Worm (Caenorhabditis elegans) whole organism, young adult: Measurements from ENCODE around the gene lgc-48.

Source experiments
- B0035.1 ChIP-seq: sonication (generic microtip); optimal IDR thresholded peaks from 2 replicates; lab custom pipeline; 2016; ENCODE audit warnings: missing genetic modification characterization, mild to moderate bottlenecking, missing compliant biosample characterization, missing genotype, missing genetic modification reagents
- B0261.1 ChIP-seq: sonication (generic microtip); optimal IDR thresholded peaks from 2 replicates; lab custom pipeline; 2016; ENCODE audit warnings: mild to moderate bottlenecking, missing genetic modification characterization, moderate library complexity, missing compliant biosample characterization
- C17E4.6 ChIP-seq: fragments of 200-800 bp; sonication (Bioruptor generic); IDR thresholded peaks from 2 replicates; pipeline ENCODE4 v1.3.6; 2022; ENCODE audit warnings: missing genetic modification reagents, missing genetic modification characterization, missing compliant biosample characterization
- F10E7.11 ChIP-seq: sonication (generic microtip); optimal IDR thresholded peaks from 2 replicates; lab custom pipeline; 2017; ENCODE audit warnings: mild to moderate bottlenecking, missing genetic modification characterization, moderate library complexity, missing compliant biosample characterization
- F52B5.7 ChIP-seq: sonication (generic microtip); optimal IDR thresholded peaks from 2 replicates; lab custom pipeline; 2016; ENCODE audit warnings: mild to moderate bottlenecking, missing genetic modification characterization, missing compliant biosample characterization
- F57A8.1 ChIP-seq: fragments of 200-800 bp; sonication (Bioruptor generic); optimal IDR thresholded peaks from 2 replicates; lab custom pipeline; 2018; ENCODE audit warnings: mild to moderate bottlenecking, missing genetic modification characterization, moderate library complexity, missing compliant biosample characterization
- K11D2.4 ChIP-seq: fragments of 200-800 bp; sonication (Bioruptor generic); IDR thresholded peaks from 2 replicates; pipeline ENCODE4 v1.3.6; 2022; ENCODE audit warnings: missing genetic modification reagents, missing genetic modification characterization, missing compliant biosample characterization
- K12H6.12 ChIP-seq: fragments of 200-800 bp; sonication (Bioruptor generic); optimal IDR thresholded peaks from 2 replicates; lab custom pipeline; 2018; ENCODE audit warnings: mild to moderate bottlenecking, missing genetic modification characterization, missing compliant biosample characterization
- T07F8.4 ChIP-seq: sonication (generic microtip); optimal IDR thresholded peaks from 2 replicates; lab custom pipeline; 2016; ENCODE audit warnings: mild to moderate bottlenecking, missing genetic modification characterization, moderate library complexity, missing compliant biosample characterization
- T26A5.8 ChIP-seq: sonication (generic microtip); optimal IDR thresholded peaks from 2 replicates; lab custom pipeline; 2016; ENCODE audit warnings: missing genetic modification characterization, missing compliant biosample characterization
- Y53F4B.3 ChIP-seq: fragments of 200-800 bp; sonication (Bioruptor generic); IDR thresholded peaks from 2 replicates; pipeline ENCODE4 v1.3.6; 2022; ENCODE audit warnings: missing genetic modification reagents, missing genetic modification characterization, missing compliant biosample characterization
- akir-1 ChIP-seq: fragments of 200-800 bp; sonication (Bioruptor generic); optimal IDR thresholded peaks from 2 replicates; lab custom pipeline; 2018; ENCODE audit warnings: mild to moderate bottlenecking, missing genetic modification characterization, moderate library complexity, missing compliant biosample characterization
- aptf-3 ChIP-seq: fragments of 200-800 bp; sonication (Bioruptor generic); IDR thresholded peaks from 2 replicates; pipeline ENCODE4 v1.3.6; 2022; ENCODE audit warnings: missing genetic modification characterization, missing compliant biosample characterization
- atf-7 ChIP-seq: sonication (generic microtip); optimal IDR thresholded peaks from 2 replicates; lab custom pipeline; 2017; ENCODE audit warnings: mild to moderate bottlenecking, missing genetic modification characterization, missing compliant biosample characterization
- attf-5 ChIP-seq: fragments of 200-800 bp; sonication (Bioruptor generic); optimal IDR thresholded peaks from 2 replicates; lab custom pipeline; 2018; ENCODE audit warnings: mild to moderate bottlenecking, missing genetic modification characterization, missing compliant biosample characterization
- bed-2 ChIP-seq: fragments of 200-800 bp; sonication (Bioruptor generic); IDR thresholded peaks from 2 replicates; pipeline ENCODE4 v1.3.6; 2022; ENCODE audit warnings: missing genetic modification reagents, missing genetic modification characterization, missing compliant biosample characterization
- cebp-1 ChIP-seq, 2 experiments: fragments of 200-800 bp in 1 of 2; sonication (Bioruptor generic) in 1 of 2; sonication (generic microtip) in 1 of 2; IDR thresholded peaks in 1 of 2; optimal IDR thresholded peaks in 1 of 2; 2 replicates each; pipeline versions ENCODE4 v1.3.6 to Lab custom; 2017 to 2022; ENCODE audit warnings: missing compliant biosample characterization in 2 of 2, missing genetic modification characterization in 2 of 2, mild to moderate bottlenecking in 1 of 2, missing genetic modification reagents in 1 of 2, moderate library complexity in 1 of 2
- ceh-27 ChIP-seq: fragments of 200-800 bp; sonication (Bioruptor generic); optimal IDR thresholded peaks from 2 replicates; lab custom pipeline; 2018; ENCODE audit warnings: mild to moderate bottlenecking, missing genetic modification characterization, moderate library complexity, missing compliant biosample characterization
- dox-1 ChIP-seq: fragments of 200-800 bp; sonication (Bioruptor generic); IDR thresholded peaks from 2 replicates; pipeline ENCODE4 v1.3.6; 2022; ENCODE audit warnings: missing genetic modification reagents, missing genetic modification characterization, missing compliant biosample characterization
- dpff-1 ChIP-seq: sonication (generic microtip); optimal IDR thresholded peaks from 2 replicates; lab custom pipeline; 2017; ENCODE audit warnings: mild to moderate bottlenecking, missing genetic modification characterization, missing compliant biosample characterization
- egl-18 ChIP-seq: fragments of 200-800 bp; sonication (Bioruptor generic); IDR thresholded peaks from 2 replicates; pipeline ENCODE4 v1.3.6; 2022; ENCODE audit warnings: missing genetic modification reagents, missing genetic modification characterization, missing compliant biosample characterization
- egl-44 ChIP-seq: fragments of 200-800 bp; sonication (Bioruptor generic); IDR thresholded peaks from 2 replicates; pipeline ENCODE4 v1.3.6; 2022; ENCODE audit warnings: missing genetic modification reagents, missing genetic modification characterization, missing compliant biosample characterization
- ets-4 ChIP-seq: fragments of 200-800 bp; sonication (Bioruptor generic); optimal IDR thresholded peaks from 2 replicates; lab custom pipeline; 2018; ENCODE audit warnings: mild to moderate bottlenecking, missing genetic modification characterization, missing compliant biosample characterization
- gei-17 ChIP-seq: fragments of 200-800 bp; sonication (Bioruptor generic); optimal IDR thresholded peaks from 2 replicates; lab custom pipeline; 2018; ENCODE audit warnings: mild to moderate bottlenecking, missing genetic modification characterization, missing compliant biosample characterization
- hmg-1.2 ChIP-seq: fragments of 200-800 bp; sonication (Bioruptor generic); IDR thresholded peaks from 2 replicates; pipeline ENCODE4 v1.3.6; 2022; ENCODE audit warnings: missing genetic modification reagents, missing genetic modification characterization, missing compliant biosample characterization
- lag-1 ChIP-seq: fragments of 200-800 bp; sonication (Bioruptor generic); IDR thresholded peaks from 2 replicates; pipeline ENCODE4 v1.3.6; 2022; ENCODE audit warnings: missing genetic modification reagents, missing genetic modification characterization, missing compliant biosample characterization
- let-607 ChIP-seq, 2 experiments: fragments of 200-800 bp in 1 of 2; sonication (Bioruptor generic) in 1 of 2; sonication (generic microtip) in 1 of 2; optimal IDR thresholded peaks; 2 replicates each; lab custom pipeline; 2016 to 2018; ENCODE audit warnings: mild to moderate bottlenecking in 2 of 2, missing compliant biosample characterization in 2 of 2, missing genetic modification characterization in 2 of 2, moderate library complexity in 2 of 2, missing genotype in 1 of 2
- lin-26 ChIP-seq: fragments of 200-800 bp; sonication (Bioruptor generic); IDR thresholded peaks from 2 replicates; pipeline ENCODE4 v1.3.6; 2022; ENCODE audit warnings: missing genetic modification reagents, missing genetic modification characterization, missing compliant biosample characterization
- lin-35 ChIP-seq, 3 experiments: fragments of 150-350 bp in 2 of 3; sonication (generic microtip) in 1 of 3; optimal IDR thresholded peaks; 2 replicates each; lab custom pipeline; 2014 to 2018; ENCODE audit warnings: missing biosample characterization in 3 of 3, missing genetic modification characterization in 3 of 3, missing genetic modification reagents in 3 of 3
- lir-1 ChIP-seq: fragments of 200-800 bp; sonication (Bioruptor generic); conservative IDR thresholded peaks from 2 replicates; pipeline ENCODE4 v1.3.6; 2022; ENCODE audit warnings: missing genetic modification reagents, missing genetic modification characterization, missing compliant biosample characterization
- madf-8 ChIP-seq: fragments of 200-800 bp; sonication (Bioruptor generic); conservative IDR thresholded peaks from 2 replicates; pipeline ENCODE4 v1.3.6; 2022; ENCODE audit warnings: missing genetic modification reagents, missing genetic modification characterization, missing compliant biosample characterization
- mxl-1 ChIP-seq: sonication (generic microtip); optimal IDR thresholded peaks from 2 replicates; lab custom pipeline; 2016; ENCODE audit warnings: missing genetic modification characterization, missing compliant biosample characterization
- nfya-2 ChIP-seq: fragments of 200-800 bp; sonication (Bioruptor generic); IDR thresholded peaks from 2 replicates; pipeline ENCODE4 v1.3.6; 2022; ENCODE audit warnings: missing genetic modification reagents, missing genetic modification characterization, missing compliant biosample characterization
- nfyb-1 ChIP-seq: fragments of 200-800 bp; sonication (Bioruptor generic); IDR thresholded peaks from 2 replicates; pipeline ENCODE4 v1.3.6; 2022; ENCODE audit warnings: missing genetic modification reagents, missing genetic modification characterization, missing compliant biosample characterization
- nhr-120 ChIP-seq: fragments of 200-800 bp; sonication (Bioruptor generic); IDR thresholded peaks from 2 replicates; pipeline ENCODE4 v1.3.6; 2022; ENCODE audit warnings: missing genetic modification characterization, missing compliant biosample characterization
- nhr-80 ChIP-seq: sonication (generic microtip); optimal IDR thresholded peaks from 2 replicates; lab custom pipeline; 2016; ENCODE audit warnings: missing genetic modification characterization, missing compliant biosample characterization
- pbrm-1 ChIP-seq: fragments of 200-800 bp; sonication (Bioruptor generic); IDR thresholded peaks from 2 replicates; pipeline ENCODE4 v1.3.6; 2022; ENCODE audit warnings: missing genetic modification reagents, missing genetic modification characterization, missing compliant biosample characterization
- rcor-1 ChIP-seq: fragments of 200-800 bp; sonication (Bioruptor generic); IDR thresholded peaks from 2 replicates; pipeline ENCODE4 v1.3.6; 2022; ENCODE audit warnings: missing genetic modification reagents, missing genetic modification characterization, missing compliant biosample characterization
- repo-1 ChIP-seq: sonication (generic microtip); optimal IDR thresholded peaks from 2 replicates; lab custom pipeline; 2017; ENCODE audit warnings: mild to moderate bottlenecking, missing genetic modification characterization, missing compliant biosample characterization
- snpc-4 ChIP-seq, 5 experiments: fragments of 150-350 bp in 1 of 5; sonication (generic microtip) in 4 of 5; optimal IDR thresholded peaks; 2 replicates each; lab custom pipeline; 2014 to 2018; ENCODE audit warnings: missing genetic modification characterization in 5 of 5, missing biosample characterization in 3 of 5, antibody characterized with exemption in 2 of 5, mild to moderate bottlenecking in 2 of 5, missing compliant biosample characterization in 2 of 5, missing genotype in 2 of 5, moderate library complexity in 2 of 5, missing genetic modification reagents in 1 of 5
- somi-1 ChIP-seq: fragments of 200-800 bp; sonication (Bioruptor generic); optimal IDR thresholded peaks from 2 replicates; lab custom pipeline; 2018; ENCODE audit warnings: mild to moderate bottlenecking, missing genetic modification characterization, missing compliant biosample characterization
- sptf-2 ChIP-seq: fragments of 200-800 bp; sonication (Bioruptor generic); optimal IDR thresholded peaks from 2 replicates; lab custom pipeline; 2018; ENCODE audit warnings: mild to moderate bottlenecking, missing genetic modification characterization, missing compliant biosample characterization
- tbp1 ChIP-seq: fragments of 200-800 bp; sonication (Bioruptor generic); optimal IDR thresholded peaks from 2 replicates; lab custom pipeline; 2018; ENCODE audit warnings: mild to moderate bottlenecking, missing genetic modification characterization, missing compliant biosample characterization
- tlf-1 ChIP-seq: fragments of 200-800 bp; sonication (Bioruptor generic); optimal IDR thresholded peaks from 2 replicates; lab custom pipeline; 2018; ENCODE audit warnings: mild to moderate bottlenecking, missing genetic modification characterization, missing compliant biosample characterization
- zfh-2 ChIP-seq: fragments of 200-800 bp; sonication (Bioruptor generic); conservative IDR thresholded peaks from 2 replicates; pipeline ENCODE4 v1.3.6; 2022; ENCODE audit warnings: missing genetic modification reagents, missing genetic modification characterization, missing compliant biosample characterization
- ztf-18 ChIP-seq: sonication (generic microtip); optimal IDR thresholded peaks from 2 replicates; lab custom pipeline; 2016; ENCODE audit warnings: missing genotype, mild to moderate bottlenecking, missing genetic modification characterization, missing compliant biosample characterization
- ztf-22 ChIP-seq: fragments of 200-800 bp; sonication (Bioruptor generic); optimal IDR thresholded peaks from 2 replicates; lab custom pipeline; 2018; ENCODE audit warnings: mild to moderate bottlenecking, missing genetic modification characterization, moderate library complexity, missing compliant biosample characterization
- ztf-25 ChIP-seq: fragments of 200-800 bp; sonication (Bioruptor generic); IDR thresholded peaks from 2 replicates; pipeline ENCODE4 v1.3.6; 2022; ENCODE audit warnings: missing genetic modification reagents, missing genetic modification characterization, missing compliant biosample characterization
- ztf-26 ChIP-seq: sonication (generic microtip); optimal IDR thresholded peaks from 2 replicates; lab custom pipeline; 2017; ENCODE audit warnings: missing genetic modification characterization, missing compliant biosample characterization

lgc-48 gene

DNA sequence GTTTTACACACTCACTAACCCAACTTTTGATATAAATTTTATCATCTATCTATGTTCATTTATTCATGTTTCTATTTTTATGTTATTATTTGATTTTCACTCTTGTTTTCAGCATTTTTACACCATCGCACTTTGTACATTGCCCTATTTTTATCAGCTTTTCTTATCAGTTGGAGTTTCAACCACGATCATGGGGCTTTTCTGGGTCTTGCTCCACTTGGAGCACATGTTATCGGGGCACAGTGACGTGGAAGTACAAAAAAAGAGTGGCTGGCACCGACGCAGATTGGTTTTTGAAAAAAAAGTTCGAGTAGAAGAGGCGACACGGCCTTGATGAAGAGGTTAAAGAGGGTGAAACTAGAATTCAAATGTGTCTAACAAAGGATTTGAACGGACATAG lies 37.1 kb downstream of the lgc-48 start (continued):
- TF ChIP-seq tbp1 (GFP tag; lab: Kevin White, UChicago) = no peak
- no peak for TF ChIP-seq nfya-2 (GFP tag; lab: Robert Waterston, UW)
- TF ChIP-seq madf-8 (GFP tag; lab: Robert Waterston, UW) = no peak
- TF ChIP-seq dpff-1 (tag; lab: Kevin White, UChicago) = no peak
- TF ChIP-seq tlf-1 (GFP tag; lab: Kevin White, UChicago) = no peak
- TF ChIP-seq B0261.1 (tag; lab: Kevin White, UChicago) = no peak
- TF ChIP-seq pbrm-1 (GFP tag; lab: Robert Waterston, UW) = no peak
- TF ChIP-seq ztf-22 = no peak
- TF ChIP-seq B0035.1 (tag; lab: Kevin White, UChicago) = no peak
- peak; percentile 79 to 91 for TF ChIP-seq let-607 (tag; optimal IDR thresholded peaks at IDR 0.05; lab: Kevin White, UChicago)
- TF ChIP-seq lag-1 (GFP tag; lab: Robert Waterston, UW) = no peak
- TF ChIP-seq T07F8.4 (tag; lab: Kevin White, UChicago) = no peak
- TF ChIP-seq aptf-3 = no peak
- no peak for TF ChIP-seq attf-5
- TF ChIP-seq hmg-1.2 (GFP tag; lab: Robert Waterston, UW) = no peak
- no peak for TF ChIP-seq F10E7.11 (tag; lab: Kevin White, UChicago)
- no peak for TF ChIP-seq C17E4.6 (GFP tag; lab: Robert Waterston, UW)
- TF ChIP-seq snpc-4 (GFP tag; optimal IDR thresholded peaks at IDR 0.05; lab: Kevin White, UChicago) = no peak
- peak in 1 of 4 experiments; percentile 9 for TF ChIP-seq snpc-4 (tag; optimal IDR thresholded peaks at IDR 0.05; lab: Kevin White, UChicago)
- peak; percentile 67 for TF ChIP-seq atf-7
- TF ChIP-seq K12H6.12 (tag; lab: Kevin White, UChicago) = no peak
- no peak for TF ChIP-seq ztf-25
- TF ChIP-seq lin-35 (GFP tag; optimal IDR thresholded peaks at IDR 0.05; lab: Kevin White, UChicago) = no peak
- no peak for TF ChIP-seq repo-1 (tag; lab: Kevin White, UChicago)
- no peak for TF ChIP-seq zfh-2 (GFP tag; lab: Robert Waterston, UW)
- no peak for TF ChIP-seq gei-17 (GFP tag; lab: Kevin White, UChicago)
- TF ChIP-seq bed-2 (GFP tag; lab: Robert Waterston, UW) = no peak
- TF ChIP-seq F57A8.1 (GFP tag; lab: Kevin White, UChicago) = no peak
- no peak for TF ChIP-seq lir-1
- TF ChIP-seq ztf-18 (tag; lab: Kevin White, UChicago) = no peak
- no peak for TF ChIP-seq mxl-1
- no peak for TF ChIP-seq rcor-1 (GFP tag; lab: Robert Waterston, UW)
- TF ChIP-seq nhr-80 (tag; lab: Kevin White, UChicago) = peak; percentile 91
- no peak for TF ChIP-seq nfyb-1 (GFP tag; lab: Robert Waterston, UW)
- no peak for TF ChIP-seq F52B5.7 (tag; lab: Kevin White, UChicago)
- 0 out of 2 replicates have a peak, but pooled peaks have one; percentile 24 for TF ChIP-seq dox-1 (GFP tag; lab: Robert Waterston, UW)
- TF ChIP-seq Y53F4B.3 (GFP tag; lab: Robert Waterston, UW) = no peak
- no peak for TF ChIP-seq egl-18 (GFP tag; lab: Robert Waterston, UW)
- TF ChIP-seq, all 124 proteins: peak for 7

DNA sequence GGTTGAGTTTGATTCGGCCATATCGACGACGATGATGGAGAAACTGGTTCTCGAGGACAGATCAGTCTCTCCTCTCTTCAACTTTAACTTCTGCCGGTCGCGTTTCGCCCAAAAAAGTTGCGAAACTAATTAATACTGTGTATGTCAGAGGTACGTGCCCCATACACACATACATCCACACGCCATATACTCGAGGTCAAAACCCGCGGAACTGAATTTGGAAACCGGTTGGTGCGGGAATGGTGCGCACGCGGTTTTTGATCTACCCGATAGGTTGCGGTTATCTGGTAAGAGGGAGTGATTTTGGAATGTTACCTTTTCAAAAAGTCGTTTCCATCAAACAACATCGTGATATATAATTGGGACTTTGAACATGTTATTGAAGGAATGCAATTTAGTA lies 40.1 kb downstream of the lgc-48 start, which contains the start of gene ifbp-1:
Gene ifbp-1, minus strand, starts transcription at position 85 of the 400 bp plus-strand sequence.
- TF ChIP-seq K11D2.4 (GFP tag; lab: Robert Waterston, UW) (0 out of 2 replicates have a peak, but pooled peaks have one; percentile 66), cebp-1 (GFP tag; IDR thresholded peaks at IDR 0.05; lab: Robert Waterston, UW) (peak; percentile 50; the same call in 1 of the 2 replicates), cebp-1 (tag; optimal IDR thresholded peaks at IDR 0.05; lab: Kevin White, UChicago) (peak; percentile 79), egl-44 (GFP tag; lab: Robert Waterston, UW) (0 out of 2 replicates have a peak, but pooled peaks have one; percentile 15), ceh-27 (peak; percentile 9), nhr-120 (no peak), T26A5.8 (tag; lab: Kevin White, UChicago) (no peak), lin-26 (GFP tag; lab: Robert Waterston, UW) (peak; percentile 60; the same call in 1 of the 2 replicates), akir-1 (GFP tag; lab: Kevin White, UChicago) (no peak), ztf-26 (tag; lab: Kevin White, UChicago) (peak; percentile 73), ets-4 (no peak), sptf-2 (GFP tag; lab: Kevin White, UChicago) (no peak), somi-1 (GFP tag; lab: Kevin White, UChicago) (peak; percentile 42)
